Fruit fly (Drosophila melanogaster) whole organism, embryonic: Measurements from ENCODE around the gene CG14958.

Experiments
- Abd-B ChIP-seq: fragments of 200-800 bp; sonication (Bioruptor generic); optimal IDR thresholded peaks from 2 replicates; lab custom pipeline; 2018; ENCODE audit warnings: missing biosample characterization, mild to moderate bottlenecking, missing genetic modification characterization, moderate library complexity
- BEAF-32 ChIP-seq: fragments of 200-800 bp; sonication (Bioruptor generic); optimal IDR thresholded peaks from 3 replicates; lab custom pipeline; 2017; ENCODE audit warnings: missing biosample characterization, missing genetic modification characterization, mild to moderate bottlenecking, moderate library complexity, missing genetic modification reagents
- CG10147 ChIP-seq: fragments of 200-800 bp; sonication (Bioruptor generic); optimal IDR thresholded peaks from 2 replicates; lab custom pipeline; 2019; ENCODE audit warnings: missing biosample characterization, mild to moderate bottlenecking, missing genetic modification characterization, moderate library complexity
- CG11695 ChIP-seq: fragments of 200-800 bp; sonication (Bioruptor generic); IDR thresholded peaks from 3 replicates; pipeline ENCODE4 v1.3.6; 2022; ENCODE audit warnings: missing biosample characterization, missing genetic modification characterization
- CG11696 ChIP-seq: fragments of 200-800 bp; sonication (Bioruptor generic); IDR thresholded peaks from 2 replicates; pipeline ENCODE4 v1.3.6; 2022; ENCODE audit warnings: missing biosample characterization, missing genetic modification characterization
- CG12236 ChIP-seq: fragments of 200-800 bp; sonication (Bioruptor generic); optimal IDR thresholded peaks from 2 replicates; lab custom pipeline; 2016; ENCODE audit warnings: missing biosample characterization, missing genetic modification characterization
- CG12744 ChIP-seq: fragments of 200-800 bp; sonication (Bioruptor generic); optimal IDR thresholded peaks from 2 replicates; lab custom pipeline; 2016; ENCODE audit warnings: missing biosample characterization, missing genetic modification characterization
- CG13424 ChIP-seq: fragments of 200-800 bp; sonication (Bioruptor generic); optimal IDR thresholded peaks from 2 replicates; lab custom pipeline; 2019; ENCODE audit warnings: missing biosample characterization, mild to moderate bottlenecking, missing genetic modification characterization, moderate library complexity
- CG14710 ChIP-seq: fragments of 200-800 bp; sonication (Bioruptor generic); optimal IDR thresholded peaks from 3 replicates; lab custom pipeline; 2019; ENCODE audit warnings: missing biosample characterization, mild to moderate bottlenecking, missing genetic modification characterization, moderate library complexity
- CG15269 ChIP-seq: fragments of 200-800 bp; sonication (Bioruptor generic); optimal IDR thresholded peaks from 2 replicates; lab custom pipeline; 2018; ENCODE audit warnings: missing biosample characterization, mild to moderate bottlenecking, missing genetic modification characterization, moderate library complexity
- CG16815 ChIP-seq: fragments of 200-800 bp; sonication (Bioruptor generic); optimal IDR thresholded peaks from 3 replicates; lab custom pipeline; 2017; ENCODE audit warnings: missing biosample characterization, mild to moderate bottlenecking, missing genetic modification characterization
- CG17829 ChIP-seq: fragments of 200-800 bp; optimal IDR thresholded peaks from 2 replicates; lab custom pipeline; 2019; ENCODE audit warnings: missing biosample characterization, mild to moderate bottlenecking, missing genetic modification characterization, moderate library complexity
- CG2889 ChIP-seq: fragments of 200-800 bp; sonication (Bioruptor generic); IDR thresholded peaks from 3 replicates; pipeline ENCODE4 v1.3.6; 2022; ENCODE audit warnings: missing biosample characterization, missing genetic modification characterization
- CG33557 ChIP-seq: fragments of 200-800 bp; sonication (Bioruptor generic); optimal IDR thresholded peaks from 2 replicates; lab custom pipeline; 2019; ENCODE audit warnings: missing biosample characterization, mild to moderate bottlenecking, missing genetic modification characterization, moderate library complexity
- CG3407 ChIP-seq: fragments of 200-800 bp; sonication (Bioruptor generic); optimal IDR thresholded peaks from 2 replicates; lab custom pipeline; 2018; ENCODE audit warnings: missing biosample characterization, mild to moderate bottlenecking, missing genetic modification characterization
- CG34422 ChIP-seq: fragments of 200-800 bp; sonication (Bioruptor generic); IDR thresholded peaks from 3 replicates; pipeline ENCODE4 v1.3.6; 2022; ENCODE audit warnings: missing biosample characterization, missing genetic modification characterization
- CG5180 ChIP-seq: fragments of 200-800 bp; sonication (Bioruptor generic); optimal IDR thresholded peaks from 3 replicates; lab custom pipeline; 2017; ENCODE audit warnings: missing biosample characterization, missing genetic modification characterization, mild to moderate bottlenecking, moderate library complexity, missing genetic modification reagents
- CG6683 ChIP-seq: fragments of 200-800 bp; sonication (Bioruptor generic); optimal IDR thresholded peaks from 2 replicates; lab custom pipeline; 2017; ENCODE audit warnings: missing biosample characterization, mild to moderate bottlenecking, missing genetic modification characterization, missing genetic modification reagents
- CG9932 ChIP-seq: fragments of 200-800 bp; sonication (Bioruptor generic); IDR thresholded peaks from 2 replicates; pipeline ENCODE4 v1.3.6; 2022; ENCODE audit warnings: missing biosample characterization, missing genetic modification characterization
- D19A ChIP-seq: fragments of 200-800 bp; optimal IDR thresholded peaks from 3 replicates; lab custom pipeline; 2019; ENCODE audit warnings: missing biosample characterization, mild to moderate bottlenecking, missing genetic modification characterization, moderate library complexity
- Dip2 ChIP-seq: fragments of 200-800 bp; sonication (Bioruptor generic); IDR thresholded peaks from 2 replicates; pipeline ENCODE4 v1.3.6; 2022; ENCODE audit warnings: missing biosample characterization, missing genetic modification characterization
- MTF-1 ChIP-seq: fragments of 200-800 bp; sonication (Bioruptor generic); optimal IDR thresholded peaks from 2 replicates; lab custom pipeline; 2018; ENCODE audit warnings: missing biosample characterization, mild to moderate bottlenecking, missing genetic modification characterization, borderline replicate concordance
- Pdp1 ChIP-seq, 2 experiments: fragments of 200-800 bp; sonication (Bioruptor generic); optimal IDR thresholded peaks; 3 replicates each; lab custom pipeline; 2016; ENCODE audit warnings: missing biosample characterization in 2 of 2, missing genetic modification characterization in 2 of 2, mild to moderate bottlenecking in 1 of 2, moderate library complexity in 1 of 2
- Sin3A ChIP-seq: fragments of >200 bp; optimal IDR thresholded peaks from 2 replicates; lab custom pipeline; 2018
- Sox100B ChIP-seq: fragments of 200-800 bp; sonication (Bioruptor generic); optimal IDR thresholded peaks from 3 replicates; lab custom pipeline; 2018; ENCODE audit warnings: missing biosample characterization, mild to moderate bottlenecking, missing genetic modification characterization
- TFAM ChIP-seq: fragments of 200-800 bp; sonication (Bioruptor generic); optimal IDR thresholded peaks from 2 replicates; lab custom pipeline; 2017; ENCODE audit warnings: missing biosample characterization, missing genetic modification characterization, inconsistent platforms
- ap ChIP-seq: fragments of 200-800 bp; sonication (Bioruptor generic); IDR thresholded peaks from 2 replicates; pipeline ENCODE4 v1.3.6; 2022; ENCODE audit warnings: missing biosample characterization, missing genetic modification characterization
- bab2 ChIP-seq: fragments of 200-800 bp; sonication (Bioruptor generic); optimal IDR thresholded peaks from 2 replicates; lab custom pipeline; 2016; ENCODE audit warnings: missing biosample characterization, missing genetic modification characterization
- caup ChIP-seq: fragments of 200-800 bp; sonication (Bioruptor generic); optimal IDR thresholded peaks from 3 replicates; lab custom pipeline; 2017; ENCODE audit warnings: missing biosample characterization, mild to moderate bottlenecking, missing genetic modification characterization, moderate library complexity; ENCODE audit not compliant: severe bottlenecking
- chn ChIP-seq: fragments of 200-800 bp; sonication (Bioruptor generic); optimal IDR thresholded peaks from 2 replicates; lab custom pipeline; 2016; ENCODE audit warnings: missing biosample characterization, missing genetic modification characterization
- disco-r ChIP-seq: fragments of 200-800 bp; sonication (Bioruptor generic); optimal IDR thresholded peaks from 2 replicates; lab custom pipeline; 2016; ENCODE audit warnings: missing biosample characterization, missing genetic modification characterization
- dysf ChIP-seq: fragments of 200-800 bp; sonication (Bioruptor generic); IDR thresholded peaks from 3 replicates; pipeline ENCODE4 v1.3.6; 2022; ENCODE audit warnings: missing biosample characterization, missing genetic modification characterization
- ems ChIP-seq: fragments of 200-800 bp; sonication (Bioruptor generic); optimal IDR thresholded peaks from 3 replicates; lab custom pipeline; 2016; ENCODE audit warnings: missing biosample characterization, missing genetic modification characterization
- exex ChIP-seq: fragments of 200-800 bp; sonication (Bioruptor generic); optimal IDR thresholded peaks from 4 replicates; lab custom pipeline; 2018; ENCODE audit warnings: missing biosample characterization, mild to moderate bottlenecking, missing genetic modification characterization, moderate library complexity
- gfzf ChIP-seq: fragments of 200-800 bp; sonication (Bioruptor generic); optimal IDR thresholded peaks from 2 replicates; lab custom pipeline; 2016; ENCODE audit warnings: missing biosample characterization, mild to moderate bottlenecking, missing genetic modification characterization, moderate library complexity
- gsb-n ChIP-seq: fragments of 200-800 bp; sonication (Bioruptor generic); optimal IDR thresholded peaks from 3 replicates; lab custom pipeline; 2018; ENCODE audit warnings: missing biosample characterization, mild to moderate bottlenecking, missing genetic modification characterization
- inv ChIP-seq: fragments of 200-800 bp; sonication (Bioruptor generic); IDR thresholded peaks from 2 replicates; pipeline ENCODE4 v1.3.6; 2022; ENCODE audit warnings: missing biosample characterization, missing genetic modification characterization; ENCODE audit not compliant: partially characterized antibody
- jigr1 ChIP-seq: fragments of 200-800 bp; sonication (Bioruptor generic); IDR thresholded peaks from 3 replicates; pipeline ENCODE4 v1.3.6; 2022; ENCODE audit warnings: missing biosample characterization, missing genetic modification characterization
- ken ChIP-seq: fragments of 200-800 bp; sonication (Bioruptor generic); IDR thresholded peaks from 3 replicates; pipeline ENCODE4 v1.3.6; 2022; ENCODE audit warnings: missing biosample characterization, missing genetic modification characterization
- lbe ChIP-seq: fragments of 200-800 bp; sonication (Bioruptor generic); optimal IDR thresholded peaks from 2 replicates; lab custom pipeline; 2016; ENCODE audit warnings: missing biosample characterization, mild to moderate bottlenecking, missing genetic modification characterization
- lov ChIP-seq, 2 experiments: fragments of 200-800 bp in 1 of 2; fragments of >200 bp in 1 of 2; sonication (Bioruptor generic) in 1 of 2; IDR thresholded peaks in 1 of 2; optimal IDR thresholded peaks in 1 of 2; 2 replicates in 1 of 2; 3 replicates in 1 of 2; pipeline versions ENCODE4 v1.3.6 to Lab custom; 2017 to 2022; ENCODE audit warnings: missing biosample characterization in 1 of 2, missing genetic modification characterization in 1 of 2
- nerfin-2 ChIP-seq: fragments of 200-800 bp; sonication (Bioruptor generic); IDR thresholded peaks from 2 replicates; pipeline ENCODE4 v1.3.6; 2022; ENCODE audit warnings: missing biosample characterization, missing genetic modification characterization; ENCODE audit not compliant: partially characterized antibody
- phol ChIP-seq: fragments of 200-800 bp; sonication (Bioruptor generic); optimal IDR thresholded peaks from 3 replicates; lab custom pipeline; 2018; ENCODE audit warnings: missing biosample characterization, mild to moderate bottlenecking, missing genetic modification characterization, moderate library complexity
- run ChIP-seq: fragments of 200-800 bp; sonication (Bioruptor generic); optimal IDR thresholded peaks from 3 replicates; lab custom pipeline; 2018; ENCODE audit warnings: missing biosample characterization, mild to moderate bottlenecking, missing genetic modification characterization
- slbo ChIP-seq: fragments of 200-800 bp; sonication (Bioruptor generic); IDR thresholded peaks from 2 replicates; pipeline ENCODE4 v1.3.6; 2022; ENCODE audit warnings: missing biosample characterization, missing genetic modification characterization
- tio ChIP-seq: fragments of 200-800 bp; sonication (Bioruptor generic); optimal IDR thresholded peaks from 2 replicates; lab custom pipeline; 2017; ENCODE audit warnings: missing biosample characterization, missing genetic modification characterization, inconsistent platforms
- zen ChIP-seq: fragments of 200-800 bp; sonication (Bioruptor generic); optimal IDR thresholded peaks from 3 replicates; lab custom pipeline; 2018; ENCODE audit warnings: missing biosample characterization, mild to moderate bottlenecking, missing genetic modification characterization, moderate library complexity

The CG14958 gene

DNA sequence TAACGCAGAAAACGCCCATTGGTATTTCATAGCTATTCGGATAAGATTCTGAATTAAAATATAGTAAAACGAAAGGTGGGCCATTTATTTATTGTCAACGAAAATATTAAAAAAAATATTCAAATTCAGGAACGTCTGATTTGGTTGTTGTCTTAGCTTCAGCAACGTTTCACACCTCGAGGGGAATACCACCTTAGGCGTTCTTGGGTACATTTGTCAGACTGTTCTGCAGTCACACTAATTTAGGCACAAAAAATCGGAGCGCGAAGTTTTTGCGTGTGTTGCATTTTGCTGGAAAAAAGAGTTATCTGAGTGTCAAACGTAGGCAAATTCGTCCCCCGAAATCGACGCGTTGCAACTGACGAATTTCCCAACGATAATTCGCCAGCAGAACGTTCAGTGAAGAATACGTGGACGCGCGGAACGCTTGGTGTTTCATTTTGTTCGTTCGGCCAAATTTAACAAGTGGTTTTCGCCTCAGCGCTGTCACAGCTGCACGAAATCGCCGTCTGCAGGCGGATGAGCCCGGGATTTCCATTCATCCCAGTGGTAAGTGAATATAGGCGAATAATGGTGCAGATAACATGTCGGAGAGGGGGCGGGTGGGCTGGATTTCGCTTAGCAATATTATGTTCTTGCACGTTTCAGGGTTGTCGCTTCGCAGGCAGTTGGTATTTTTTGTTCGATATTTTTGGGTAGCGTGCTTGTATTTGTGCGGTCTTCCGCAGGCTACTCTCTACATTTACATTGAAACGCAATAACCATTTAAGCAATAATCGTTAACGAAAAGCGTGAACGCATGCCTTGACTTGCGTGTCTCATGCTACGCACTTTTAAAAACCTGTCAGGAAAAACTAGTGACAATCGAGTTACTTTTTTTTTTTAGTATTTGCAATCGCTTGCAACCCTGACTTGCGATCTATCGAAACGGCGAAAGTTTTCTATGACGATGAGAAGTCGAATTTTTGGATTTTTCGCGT lies 35.3 kb downstream of the CG14958 start, which contains the start of gene Larp4B (continued):
- TF ChIP-seq Dip2 (GFP tag; lab: Robert Waterston, UW) (no peak), CG16815 (no peak), ken (GFP tag; lab: Robert Waterston, UW) (no peak), nerfin-2 (GFP tag; lab: Robert Waterston, UW) (no peak), inv (peak; percentile 59; the same call in 1 of the 2 replicates), gfzf (peak; percentile 98), ap (no peak), lbe (GFP tag; lab: Kevin White, UChicago) (peak; percentile 40), Pdp1 (GFP tag; optimal IDR thresholded peaks at IDR 0.05; lab: Kevin White, UChicago) (peak in 1 of 2 experiments; percentile 30), CG14710 (peak; percentile 43), CG11695 (GFP tag; lab: Robert Waterston, UW) (no peak), exex (tag; lab: Kevin White, UChicago) (no peak), CG12236 (GFP tag; lab: Kevin White, UChicago) (no peak), CG3407 (no peak), phol (peak; percentile 54), disco-r (GFP tag; lab: Kevin White, UChicago) (peak; percentile 55), CG33557 (GFP tag; lab: Kevin White, UChicago) (no peak), lov (optimal IDR thresholded peaks at IDR 0.05; lab: Kevin White, UChicago) (no peak), lov (GFP tag; IDR thresholded peaks at IDR 0.05; lab: Robert Waterston, UW) (no peak), CG10147 (GFP tag; lab: Kevin White, UChicago) (peak; percentile 22), tio (no peak), CG13424 (peak; percentile 14), CG17829 (tag; lab: Kevin White, UChicago) (peak; percentile 22), CG9932 (GFP tag; lab: Robert Waterston, UW) (peak; percentile 50), bab2 (GFP tag; lab: Kevin White, UChicago) (no peak), run (tag; lab: Kevin White, UChicago) (no peak), Sox100B (GFP tag; lab: Kevin White, UChicago) (no peak), dysf (GFP tag; lab: Robert Waterston, UW) (no peak), zen (tag; lab: Kevin White, UChicago) (peak; percentile 27), jigr1 (GFP tag; lab: Robert Waterston, UW) (no peak), CG11696 (no peak), CG5180 (no peak), CG34422 (GFP tag; lab: Robert Waterston, UW) (peak; percentile 56; the same call in 2 of the 3 replicates), Abd-B (GFP tag; lab: Kevin White, UChicago) (no peak), chn (GFP tag; lab: Kevin White, UChicago) (peak; percentile 13), Sin3A (lab: Kevin White, UChicago) (peak; percentile 86), MTF-1 (no peak), CG6683 (GFP tag; lab: Kevin White, UChicago) (no peak), gsb-n (tag; lab: Kevin White, UChicago) (no peak), slbo (peak; percentile 35; the same call in 1 of the 2 replicates), caup (peak; percentile 16), TFAM (GFP tag; lab: Kevin White, UChicago) (no peak), CG15269 (tag; lab: Kevin White, UChicago) (no peak), BEAF-32 (GFP tag; lab: Kevin White, UChicago) (peak; percentile 83), D19A (tag; lab: Kevin White, UChicago) (no peak), ems (GFP tag; lab: Kevin White, UChicago) (no peak), CG12744 (GFP tag; lab: Kevin White, UChicago) (no peak), CG2889 (GFP tag; lab: Robert Waterston, UW) (no peak)
